Fruit fly (Drosophila melanogaster): ENCODE measurements around the gene CG10663.

CG10663 gene

dm6 chr3L:12456916-12457662, 27.7 kb downstream of the CG10663 start:
- peak; percentile 29 to 60 for TF ChIP-seq ss (GFP tag; optimal IDR thresholded peaks at IDR 0.05)
- TF ChIP-seq Ets21C (GFP tag; optimal IDR thresholded peaks at IDR 0.05) = peak; percentile 18
- TF ChIP-seq CG6792 (GFP tag; optimal IDR thresholded peaks at IDR 0.05) = peak; percentile 34
- TF ChIP-seq acj6 (GFP tag; optimal IDR thresholded peaks at IDR 0.05) = peak; percentile 71
- TF ChIP-seq achi (GFP tag; optimal IDR thresholded peaks at IDR 0.05) = peak; percentile 69
- TF ChIP-seq CG34406 (GFP tag; optimal IDR thresholded peaks at IDR 0.05) = peak; percentile 66
- peak; percentile 51 for TF ChIP-seq spab (GFP tag; optimal IDR thresholded peaks at IDR 0.05)
- peak; percentile 62 for TF ChIP-seq Ets96B (tag; optimal IDR thresholded peaks at IDR 0.05)
- TF ChIP-seq CG10669 (GFP tag; optimal IDR thresholded peaks at IDR 0.05) = peak; percentile 68
- TF ChIP-seq Lpt (GFP tag; optimal IDR thresholded peaks at IDR 0.05) = peak; percentile 55
- peak; percentile 31 for TF ChIP-seq Hr39 (GFP tag; optimal IDR thresholded peaks at IDR 0.05)
- peak; percentile 20 for TF ChIP-seq CG6276 (GFP tag; optimal IDR thresholded peaks at IDR 0.05)
- peak; percentile 79 for TF ChIP-seq CG3919 (GFP tag; optimal IDR thresholded peaks at IDR 0.05)
- TF ChIP-seq fkh (GFP tag; optimal IDR thresholded peaks at IDR 0.05) = peak; percentile 31
- no peak for TF ChIP-seq CG16779 (tag; optimal IDR thresholded peaks at IDR 0.05)
- peak; percentile 26 for TF ChIP-seq Sox15 (GFP tag; optimal IDR thresholded peaks at IDR 0.05)
- peak; percentile 40 for TF ChIP-seq lz (GFP tag; optimal IDR thresholded peaks at IDR 0.05)
- TF ChIP-seq dsx (GFP tag; optimal IDR thresholded peaks at IDR 0.05; ENCODE audit: poor library complexity, severe bottlenecking) = peak; percentile 66
- peak; percentile 32 for TF ChIP-seq CG7368 (GFP tag; optimal IDR thresholded peaks at IDR 0.05)
- no peak for TF ChIP-seq Eip93F (GFP tag; optimal IDR thresholded peaks at IDR 0.05)
- no peak for TF ChIP-seq Hr38 (GFP tag; optimal IDR thresholded peaks at IDR 0.05)
- peak; percentile 36 for TF ChIP-seq CG9139 (GFP tag; optimal IDR thresholded peaks at IDR 0.05)
- peak; percentile 53 for TF ChIP-seq topi (GFP tag; optimal IDR thresholded peaks at IDR 0.05)
- TF ChIP-seq Sox14 (GFP tag; optimal IDR thresholded peaks at IDR 0.05) = peak; percentile 50
- peak; percentile 27 for TF ChIP-seq Sox102F (GFP tag; optimal IDR thresholded peaks at IDR 0.05)
- TF ChIP-seq CG1621 (tag; optimal IDR thresholded peaks at IDR 0.05) = no peak
- TF ChIP-seq OdsH (GFP tag; optimal IDR thresholded peaks at IDR 0.05) = peak; percentile 63
- TF ChIP-seq CG31627 (GFP tag; optimal IDR thresholded peaks at IDR 0.05) = peak; percentile 41
- peak; percentile 34 for TF ChIP-seq CG4318 (GFP tag; optimal IDR thresholded peaks at IDR 0.05)
- peak; percentile 26 for TF ChIP-seq CG11902 (GFP tag; optimal IDR thresholded peaks at IDR 0.05)
- peak; percentile 70 for TF ChIP-seq esn (GFP tag; optimal IDR thresholded peaks at IDR 0.05)
- TF ChIP-seq CG3032 (tag; optimal IDR thresholded peaks at IDR 0.05) = peak; percentile 65
- peak; percentile 52 for TF ChIP-seq CG11762 (GFP tag; optimal IDR thresholded peaks at IDR 0.05; ENCODE audit: insufficient read depth)
- no peak for TF ChIP-seq Blimp-1 (GFP tag; optimal IDR thresholded peaks at IDR 0.05)
- peak; percentile 38 for TF ChIP-seq net (GFP tag; optimal IDR thresholded peaks at IDR 0.05)
- TF ChIP-seq eg (GFP tag; IDR thresholded peaks at IDR 0.05) = no peak
- peak; percentile 73 for TF ChIP-seq svp (GFP tag)
- TF ChIP-seq pdm3 (GFP tag; optimal IDR thresholded peaks at IDR 0.05) = peak; percentile 47
- TF ChIP-seq Smox (GFP tag; optimal IDR thresholded peaks at IDR 0.05) = peak; percentile 60
- TF ChIP-seq CG15336 (GFP tag; IDR thresholded peaks at IDR 0.05) = peak; percentile 40; the same call in 1 of the 2 replicates
- TF ChIP-seq CG8119 (GFP tag; IDR thresholded peaks at IDR 0.05) = peak; percentile 27; the same call in 1 of the 3 replicates
- TF ChIP-seq Eip75B (GFP tag; optimal IDR thresholded peaks at IDR 0.05) = peak; percentile 48
- peak; percentile 91 for TF ChIP-seq Eip78C (GFP tag)
- no peak for TF ChIP-seq Gug (GFP tag; IDR thresholded peaks at IDR 0.05)
- TF ChIP-seq CG32006 (GFP tag; optimal IDR thresholded peaks at IDR 0.05) = peak; percentile 71
- peak; percentile 55 for TF ChIP-seq fd59A (GFP tag; optimal IDR thresholded peaks at IDR 0.05)
- no peak for TF ChIP-seq CG11294 (GFP tag; IDR thresholded peaks at IDR 0.05)
- TF ChIP-seq cyc (GFP tag; optimal IDR thresholded peaks at IDR 0.05) = peak; percentile 47
- TF ChIP-seq Met (GFP tag; optimal IDR thresholded peaks at IDR 0.05) = peak; percentile 70
- no peak for TF ChIP-seq CG6854 (GFP tag; optimal IDR thresholded peaks at IDR 0.05)
- TF ChIP-seq CG10631 (GFP tag; optimal IDR thresholded peaks at IDR 0.05) = peak; percentile 61
